Fruit fly (Drosophila melanogaster): ENCODE measurements around the gene p130CAS.
A peak's percentile ranks its signal among the peaks of the same experiment; 100 is the strongest.

Gene p130CAS

DNA sequence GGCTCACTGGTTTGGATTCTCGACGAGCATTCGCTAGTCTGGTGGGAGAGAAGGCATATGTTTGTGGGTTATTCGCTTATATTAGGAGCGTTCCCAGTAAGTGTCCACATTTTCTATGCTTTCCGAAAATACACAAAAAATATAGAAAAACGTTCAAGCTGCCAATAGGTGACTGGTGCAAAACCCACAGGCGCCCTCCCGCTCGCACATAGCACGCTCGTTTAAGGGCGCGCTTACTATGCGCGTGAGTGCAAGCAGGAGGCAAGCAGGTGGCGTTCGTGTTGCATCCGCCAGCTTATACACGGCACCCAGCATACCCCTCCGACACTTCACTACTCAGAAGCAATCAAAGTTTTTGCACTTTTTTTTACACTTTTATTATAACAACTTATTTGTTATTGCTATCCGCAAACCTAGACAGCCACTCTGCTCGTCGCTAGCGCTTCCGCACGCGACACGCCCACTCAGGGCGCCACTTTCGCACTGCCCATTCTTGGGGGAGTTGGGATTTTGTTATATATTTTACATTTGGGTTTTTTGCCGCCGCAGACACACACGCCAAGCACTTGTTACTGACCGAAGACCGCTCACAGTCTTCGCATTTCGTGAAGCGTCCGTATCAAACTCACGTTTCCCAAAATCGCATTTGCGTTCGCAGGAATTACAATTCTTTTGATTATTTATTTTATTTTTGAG lies 46.5 kb downstream of the p130CAS start (continued):
- TF ChIP-seq HHEX (GFP tag; optimal IDR thresholded peaks at IDR 0.05) (no peak), CG13775 (GFP tag; optimal IDR thresholded peaks at IDR 0.05) (no peak), CG32532 (GFP tag; IDR thresholded peaks at IDR 0.05) (peak; percentile 55; the same call in 1 of the 2 replicates), rib (GFP tag; IDR thresholded peaks at IDR 0.05) (peak; percentile 33; the same call in 1 of the 2 replicates), sob (GFP tag; IDR thresholded peaks at IDR 0.05) (peak; percentile 51), Ets65A (GFP tag) (peak; percentile 52), slp2 (GFP tag; optimal IDR thresholded peaks at IDR 0.05) (no peak), otp (GFP tag; IDR thresholded peaks at IDR 0.05) (no peak), Hmx (GFP tag; optimal IDR thresholded peaks at IDR 0.05) (no peak), CG43689 (GFP tag; IDR thresholded peaks at IDR 0.05) (no peak), CG7556 (GFP tag; optimal IDR thresholded peaks at IDR 0.05) (no peak), CG2199 (GFP tag; IDR thresholded peaks at IDR 0.05) (peak; percentile 84; the same call in 1 of the 3 replicates), Bdp1 (GFP tag; optimal IDR thresholded peaks at IDR 0.05) (no peak), dm (GFP tag; optimal IDR thresholded peaks at IDR 0.05) (peak; percentile 71), unc-4 (GFP tag; IDR thresholded peaks at IDR 0.05; ENCODE audit: partially characterized antibody) (no peak), unpg (GFP tag; optimal IDR thresholded peaks at IDR 0.05) (no peak), Awh (GFP tag; IDR thresholded peaks at IDR 0.05) (no peak), fd96Cb (tag; optimal IDR thresholded peaks at IDR 0.05) (no peak), CG1603 (tag; optimal IDR thresholded peaks at IDR 0.05) (no peak), Opbp (GFP tag; IDR thresholded peaks at IDR 0.05; ENCODE audit: partially characterized antibody) (peak; percentile 78), Blimp-1 (GFP tag; optimal IDR thresholded peaks at IDR 0.05) (no peak), CG12219 (GFP tag; optimal IDR thresholded peaks at IDR 0.05) (no peak), Optix (GFP tag; IDR thresholded peaks at IDR 0.05) (no peak), Doc3 (GFP tag; IDR thresholded peaks at IDR 0.05; ENCODE audit: partially characterized antibody) (no peak), CG10543 (GFP tag; optimal IDR thresholded peaks at IDR 0.05) (no peak), croc (GFP tag; conservative IDR thresholded peaks at IDR 0.05) (peak; percentile 20; the same call in 1 of the 3 replicates), NC2α (GFP tag; optimal IDR thresholded peaks at IDR 0.05) (no peak), CG13624 (GFP tag; optimal IDR thresholded peaks at IDR 0.05) (no peak), ash1 (GFP tag; optimal IDR thresholded peaks at IDR 0.05) (no peak), cwo (GFP tag; optimal IDR thresholded peaks at IDR 0.05) (no peak), CG31388 (GFP tag; optimal IDR thresholded peaks at IDR 0.05) (no peak), Lim3 (GFP tag; IDR thresholded peaks at IDR 0.05) (no peak), CG33213 (GFP tag; optimal IDR thresholded peaks at IDR 0.05) (no peak), wek (GFP tag; optimal IDR thresholded peaks at IDR 0.05) (no peak), Abd-B (GFP tag; optimal IDR thresholded peaks at IDR 0.05) (peak; percentile 82), CG9876 (GFP tag; optimal IDR thresholded peaks at IDR 0.05) (peak; percentile 30), lov (optimal IDR thresholded peaks at IDR 0.05) (no peak), lov (GFP tag; IDR thresholded peaks at IDR 0.05) (peak; percentile 62; the same call in 2 of the 3 replicates), CG18619 (GFP tag; optimal IDR thresholded peaks at IDR 0.05) (no peak), CG17359 (tag; optimal IDR thresholded peaks at IDR 0.05) (no peak), Meics (GFP tag; optimal IDR thresholded peaks at IDR 0.05) (no peak), dmrt11E (tag; optimal IDR thresholded peaks at IDR 0.05) (no peak)

All from whole organism, embryonic.